Worm (Caenorhabditis elegans): Measurements from ENCODE around the gene fask-1.

ce11 chrIV:13080185-13080584 lies 20.3 kb upstream of the fask-1 start:
- TF ChIP-seq T20F7.1 (GFP tag; optimal IDR thresholded peaks at IDR 0.05): no peak
- TF ChIP-seq zip-2 (tag; optimal IDR thresholded peaks at IDR 0.05): no peak
- TF ChIP-seq lin-39 (tag; optimal IDR thresholded peaks at IDR 0.05): no peak
- no peak for TF ChIP-seq dve-1 (tag; optimal IDR thresholded peaks at IDR 0.05; ENCODE audit: insufficient read depth)
- TF ChIP-seq lin-13 (GFP tag; optimal IDR thresholded peaks at IDR 0.05): no peak
- no peak for TF ChIP-seq nhr-25 (tag; optimal IDR thresholded peaks at IDR 0.05; ENCODE audit: borderline replicate concordance, insufficient read depth)
- TF ChIP-seq fkh-10 (GFP tag; optimal IDR thresholded peaks at IDR 0.05): no peak
- no peak for TF ChIP-seq ceh-32 (tag; optimal IDR thresholded peaks at IDR 0.05; ENCODE audit: poor library complexity)
- TF ChIP-seq Y105C5A.15 (GFP tag; IDR thresholded peaks at IDR 0.05): no peak
- TF ChIP-seq lsy-2 (tag; optimal IDR thresholded peaks at IDR 0.05): no peak
- TF ChIP-seq ztf-7 (tag; optimal IDR thresholded peaks at IDR 0.05): no peak
- TF ChIP-seq T26A8.4 (GFP tag; IDR thresholded peaks at IDR 0.05): no peak
- TF ChIP-seq zag-1 (tag; optimal IDR thresholded peaks at IDR 0.05): no peak
- no peak for TF ChIP-seq egl-27 (tag; optimal IDR thresholded peaks at IDR 0.05)

Measured in whole organism, L4 larva.